Worm (Caenorhabditis elegans) whole organism, L2 larva: ENCODE results near the gene srlf-32.
A peak's percentile ranks its signal among the peaks of the same experiment; 100 is the strongest.

Source experiments
- F13H6.1 ChIP-seq: sonication (generic microtip); optimal IDR thresholded peaks from 2 replicates; lab custom pipeline; 2016; ENCODE audit warnings: missing genetic modification characterization, missing compliant biosample characterization
- R02D3.7 ChIP-seq: fragments of 150-350 bp; optimal IDR thresholded peaks from 2 replicates; lab custom pipeline; 2014; ENCODE audit warnings: missing biosample characterization, missing genetic modification characterization
- Y55F3AM.14 ChIP-seq: fragments of 200-800 bp; sonication (Bioruptor generic); optimal IDR thresholded peaks from 2 replicates; lab custom pipeline; 2018; ENCODE audit warnings: mild to moderate bottlenecking, missing genetic modification characterization, missing compliant biosample characterization
- ZK546.5 ChIP-seq: sonication (generic microtip); optimal IDR thresholded peaks from 2 replicates; lab custom pipeline; 2017; ENCODE audit warnings: missing biosample characterization, missing genetic modification characterization
- alr-1 ChIP-seq: fragments of 150-350 bp; optimal IDR thresholded peaks from 2 replicates; lab custom pipeline; 2014; ENCODE audit warnings: missing biosample characterization, missing genetic modification characterization
- aly-2 ChIP-seq: fragments of 150-350 bp; optimal IDR thresholded peaks from 2 replicates; lab custom pipeline; 2014; ENCODE audit warnings: missing biosample characterization, missing genetic modification characterization
- ama-1 ChIP-seq: fragments of 150-350 bp; optimal IDR thresholded peaks from 2 replicates; lab custom pipeline; 2018; ENCODE audit warnings: inconsistent platforms
- blmp-1 ChIP-seq: sonication (generic microtip); optimal IDR thresholded peaks from 2 replicates; lab custom pipeline; 2017; ENCODE audit warnings: missing genetic modification characterization, mild to moderate bottlenecking, missing compliant biosample characterization, antibody characterized with exemption, moderate library complexity; ENCODE audit not compliant: insufficient read depth
- ceh-16 ChIP-seq: fragments of 150-350 bp; optimal IDR thresholded peaks from 2 replicates; lab custom pipeline; 2014; ENCODE audit warnings: missing biosample characterization, missing genetic modification characterization
- ceh-82 ChIP-seq: fragments of 150-350 bp; optimal IDR thresholded peaks from 2 replicates; lab custom pipeline; 2014; ENCODE audit warnings: missing biosample characterization, missing genetic modification characterization
- crh-2 ChIP-seq: sonication (generic microtip); optimal IDR thresholded peaks from 2 replicates; lab custom pipeline; 2017; ENCODE audit warnings: missing biosample characterization, missing genetic modification characterization
- dmd-4 ChIP-seq: sonication (generic microtip); optimal IDR thresholded peaks from 2 replicates; lab custom pipeline; 2017; ENCODE audit warnings: missing biosample characterization, missing genetic modification characterization
- egl-27 ChIP-seq: sonication (generic microtip); optimal IDR thresholded peaks from 3 replicates; lab custom pipeline; 2017; ENCODE audit warnings: missing biosample characterization, missing genetic modification reagents, missing genetic modification characterization
- elt-1 ChIP-seq: fragments of 150-350 bp; optimal IDR thresholded peaks from 2 replicates; lab custom pipeline; 2014; ENCODE audit warnings: missing biosample characterization, missing genetic modification characterization
- elt-3 ChIP-seq: sonication (generic microtip); optimal IDR thresholded peaks from 2 replicates; lab custom pipeline; 2017; ENCODE audit warnings: missing biosample characterization, missing genetic modification characterization
- fos-1 ChIP-seq: fragments of 150-350 bp; optimal IDR thresholded peaks from 2 replicates; lab custom pipeline; 2014; ENCODE audit warnings: missing biosample characterization, missing genetic modification characterization
- gmeb-1 ChIP-seq: fragments of 150-350 bp; optimal IDR thresholded peaks from 2 replicates; lab custom pipeline; 2014; ENCODE audit warnings: missing biosample characterization, missing genetic modification characterization
- lin-13 ChIP-seq: fragments of 150-350 bp; optimal IDR thresholded peaks from 2 replicates; lab custom pipeline; 2014; ENCODE audit warnings: missing biosample characterization, missing genetic modification reagents, missing genetic modification characterization
- lin-39 ChIP-seq: fragments of 150-350 bp; optimal IDR thresholded peaks from 2 replicates; lab custom pipeline; 2014; ENCODE audit warnings: missing biosample characterization, missing genetic modification reagents, missing genetic modification characterization
- lsy-2 ChIP-seq, 2 experiments: fragments of 150-350 bp in 1 of 2; sonication (generic microtip) in 1 of 2; optimal IDR thresholded peaks; 2 replicates each; lab custom pipeline; 2014 to 2017; ENCODE audit warnings: missing biosample characterization in 2 of 2, missing genetic modification characterization in 2 of 2
- mab-5 ChIP-seq: fragments of 150-350 bp; optimal IDR thresholded peaks from 2 replicates; lab custom pipeline; 2014; ENCODE audit warnings: missing biosample characterization, missing genetic modification characterization
- mdl-1 ChIP-seq, 2 experiments: fragments of 150-350 bp in 1 of 2; sonication (generic microtip) in 1 of 2; optimal IDR thresholded peaks; 2 replicates each; lab custom pipeline; 2017; ENCODE audit warnings: missing biosample characterization in 2 of 2, missing genetic modification characterization in 2 of 2
- nhr-10 ChIP-seq: sonication (generic microtip); optimal IDR thresholded peaks from 2 replicates; lab custom pipeline; 2017; ENCODE audit warnings: missing biosample characterization, missing genetic modification characterization
- nhr-11 ChIP-seq: fragments of 150-350 bp; optimal IDR thresholded peaks from 2 replicates; lab custom pipeline; 2014; ENCODE audit warnings: missing biosample characterization, missing genetic modification characterization
- nhr-12 ChIP-seq: fragments of 150-350 bp; optimal IDR thresholded peaks from 2 replicates; lab custom pipeline; 2014; ENCODE audit warnings: missing biosample characterization, missing genetic modification characterization
- nhr-129 ChIP-seq: fragments of 150-350 bp; optimal IDR thresholded peaks from 2 replicates; lab custom pipeline; 2014; ENCODE audit warnings: missing biosample characterization, missing genetic modification characterization
- nhr-21 ChIP-seq: fragments of 150-350 bp; optimal IDR thresholded peaks from 2 replicates; lab custom pipeline; 2014; ENCODE audit warnings: missing biosample characterization, missing genetic modification characterization
- nhr-23 ChIP-seq: fragments of 150-350 bp; optimal IDR thresholded peaks from 2 replicates; lab custom pipeline; 2014; ENCODE audit warnings: missing biosample characterization, missing genetic modification reagents, missing genetic modification characterization
- nhr-237 ChIP-seq: fragments of 150-350 bp; optimal IDR thresholded peaks from 2 replicates; lab custom pipeline; 2014; ENCODE audit warnings: missing biosample characterization, missing genetic modification characterization
- nhr-25 ChIP-seq: fragments of 150-350 bp; sonication (generic microtip); optimal IDR thresholded peaks from 3 replicates; lab custom pipeline; 2014; ENCODE audit warnings: missing biosample characterization, missing genetic modification characterization
- nhr-6 ChIP-seq: fragments of 150-350 bp; optimal IDR thresholded peaks from 2 replicates; lab custom pipeline; 2014; ENCODE audit warnings: missing biosample characterization, missing genetic modification characterization
- nhr-77 ChIP-seq: fragments of 150-350 bp; optimal IDR thresholded peaks from 2 replicates; lab custom pipeline; 2014; ENCODE audit warnings: missing biosample characterization, missing genetic modification characterization
- peb-1 ChIP-seq: fragments of 150-350 bp; optimal IDR thresholded peaks from 2 replicates; lab custom pipeline; 2014; ENCODE audit warnings: missing biosample characterization, missing genetic modification characterization
- sem-4 ChIP-seq: fragments of 150-350 bp; optimal IDR thresholded peaks from 2 replicates; lab custom pipeline; 2014; ENCODE audit warnings: missing biosample characterization, missing genetic modification reagents, missing genetic modification characterization
- skn-1 ChIP-seq: sonication (generic microtip); optimal IDR thresholded peaks from 2 replicates; lab custom pipeline; 2017; ENCODE audit warnings: missing biosample characterization, missing genetic modification characterization
- sma-3 ChIP-seq: sonication (generic microtip); optimal IDR thresholded peaks from 2 replicates; lab custom pipeline; 2016; ENCODE audit warnings: missing genetic modification reagents, missing genetic modification characterization, missing compliant biosample characterization
- sma-9 ChIP-seq, 2 experiments: fragments of 150-350 bp in 1 of 2; sonication (generic microtip) in 1 of 2; optimal IDR thresholded peaks; 2 replicates each; lab custom pipeline; 2014 to 2016; ENCODE audit warnings: missing genetic modification characterization in 2 of 2, mild to moderate bottlenecking in 1 of 2, missing biosample characterization in 1 of 2, missing compliant biosample characterization in 1 of 2, missing genetic modification reagents in 1 of 2, moderate library complexity in 1 of 2
- snpc-4 ChIP-seq: fragments of 150-350 bp; optimal IDR thresholded peaks from 2 replicates; lab custom pipeline; 2014; ENCODE audit warnings: missing biosample characterization, missing genetic modification characterization
- unc-39 ChIP-seq: fragments of 150-350 bp; optimal IDR thresholded peaks from 2 replicates; lab custom pipeline; 2014; ENCODE audit warnings: missing biosample characterization, missing genetic modification characterization
- unc-55 ChIP-seq: fragments of 150-350 bp; sonication (generic microtip); optimal IDR thresholded peaks from 3 replicates; lab custom pipeline; 2014; ENCODE audit warnings: missing biosample characterization, missing genetic modification reagents, missing genetic modification characterization
- unc-62 ChIP-seq: fragments of 150-350 bp; optimal IDR thresholded peaks from 2 replicates; lab custom pipeline; 2014; ENCODE audit warnings: missing biosample characterization, missing genetic modification reagents, missing genetic modification characterization
- zag-1 ChIP-seq: fragments of 150-350 bp; optimal IDR thresholded peaks from 2 replicates; lab custom pipeline; 2014; ENCODE audit warnings: missing biosample characterization, missing genetic modification characterization
- ztf-1 ChIP-seq: fragments of 200-800 bp; sonication (Bioruptor generic); conservative IDR thresholded peaks from 2 replicates; pipeline ENCODE4 v1.3.6; 2022; ENCODE audit warnings: missing genetic modification characterization, missing compliant biosample characterization
- ztf-11 ChIP-seq: sonication (generic microtip); optimal IDR thresholded peaks from 2 replicates; lab custom pipeline; 2017; ENCODE audit warnings: missing biosample characterization, missing genetic modification characterization
- ztf-4 ChIP-seq: fragments of 150-350 bp; optimal IDR thresholded peaks from 2 replicates; lab custom pipeline; 2014; ENCODE audit warnings: missing biosample characterization, missing genetic modification characterization

The srlf-32 gene

ce11 chrIV:11952612-11953299, 26.9 kb downstream of the srlf-32 start, which contains the start of gene gdh-1 (continued):
- TF ChIP-seq gmeb-1 (tag; lab: Kevin White, UChicago), result peak; percentile 33

ce11 chrIV:11955592-11955991, 29.8 kb downstream of the srlf-32 start:
- TF ChIP-seq nhr-21, result peak; percentile 69
- TF ChIP-seq nhr-6 (tag; lab: Kevin White, UChicago), result peak; percentile 48
- peak; percentile 76 for TF ChIP-seq fos-1 (tag; lab: Kevin White, UChicago)
- peak; percentile 77 for TF ChIP-seq lin-13 (GFP tag; lab: Kevin White, UChicago)
- TF ChIP-seq sma-9 (GFP tag; optimal IDR thresholded peaks at IDR 0.05; lab: Kevin White, UChicago), result peak; percentile 94
- TF ChIP-seq sma-9 (tag; optimal IDR thresholded peaks at IDR 0.05; lab: Kevin White, UChicago), result no peak
- no peak for TF ChIP-seq unc-62 (GFP tag; lab: Kevin White, UChicago)
- TF ChIP-seq sma-3 (GFP tag; lab: Kevin White, UChicago), result peak; percentile 68
- peak; percentile 53 for TF ChIP-seq blmp-1 (tag; lab: Kevin White, UChicago)
- peak; percentile 2 to 70 for TF ChIP-seq mdl-1 (tag; optimal IDR thresholded peaks at IDR 0.05; lab: Kevin White, UChicago)
- no peak for TF ChIP-seq unc-39 (tag; lab: Kevin White, UChicago)
- no peak for TF ChIP-seq ztf-1 (GFP tag; lab: Robert Waterston, UW)
- TF ChIP-seq snpc-4 (tag; lab: Kevin White, UChicago), result no peak
- no peak for TF ChIP-seq dmd-4 (tag; lab: Kevin White, UChicago)
- TF ChIP-seq elt-3, result no peak
- TF ChIP-seq nhr-12 (tag; lab: Kevin White, UChicago), result no peak
- TF ChIP-seq nhr-23, result no peak
- peak; percentile 18 for TF ChIP-seq Y55F3AM.14
- TF ChIP-seq skn-1 (tag; lab: Kevin White, UChicago), result no peak
- peak; percentile 37 for TF ChIP-seq sem-4 (tag; lab: Kevin White, UChicago)
- peak; percentile 82 for TF ChIP-seq crh-2
- TF ChIP-seq nhr-129, result peak; percentile 78
- TF ChIP-seq unc-55, result no peak
- no peak for TF ChIP-seq ceh-82 (tag; lab: Kevin White, UChicago)
- TF ChIP-seq nhr-10 (tag; lab: Kevin White, UChicago), result no peak
- no peak for TF ChIP-seq alr-1 (tag; lab: Kevin White, UChicago)
- no peak for TF ChIP-seq zag-1 (tag; lab: Kevin White, UChicago)
- peak; percentile 70 for TF ChIP-seq ztf-4 (tag; lab: Kevin White, UChicago)
- no peak for TF ChIP-seq egl-27 (tag; lab: Kevin White, UChicago)
- no peak for TF ChIP-seq peb-1
- TF ChIP-seq F13H6.1 (tag; lab: Kevin White, UChicago), result peak; percentile 54
- no peak for TF ChIP-seq ZK546.5 (tag; lab: Kevin White, UChicago)
- TF ChIP-seq gmeb-1 (tag; lab: Kevin White, UChicago), result peak; percentile 74
- no peak for TF ChIP-seq nhr-11 (tag; lab: Kevin White, UChicago)
- TF ChIP-seq lsy-2 (tag; optimal IDR thresholded peaks at IDR 0.05; lab: Kevin White, UChicago), result peak in 1 of 2 experiments; percentile 71
- TF ChIP-seq mab-5 (tag; lab: Kevin White, UChicago), result no peak
- TF ChIP-seq ama-1 (lab: Kevin White, UChicago), result peak; percentile 63
- TF ChIP-seq nhr-77 (tag; lab: Kevin White, UChicago), result no peak
- no peak for TF ChIP-seq ceh-16
- TF ChIP-seq ztf-11 (tag; lab: Kevin White, UChicago), result no peak
- TF ChIP-seq nhr-25, result no peak
- TF ChIP-seq R02D3.7, result no peak

ce11 chrIV:11956387-11956786, 30.6 kb downstream of the srlf-32 start:
- TF ChIP-seq sma-9 (GFP tag; optimal IDR thresholded peaks at IDR 0.05; lab: Kevin White, UChicago) (peak; percentile 100), sma-9 (tag; optimal IDR thresholded peaks at IDR 0.05; lab: Kevin White, UChicago) (peak; percentile 17), crh-2 (peak; percentile 94), aly-2 (tag; lab: Kevin White, UChicago) (no peak), lin-13 (GFP tag; lab: Kevin White, UChicago) (peak; percentile 74), sem-4 (tag; lab: Kevin White, UChicago) (peak; percentile 92), nhr-129 (peak; percentile 97), lsy-2 (tag; optimal IDR thresholded peaks at IDR 0.05; lab: Kevin White, UChicago) (peak in 1 of 2 experiments; percentile 82), F13H6.1 (tag; lab: Kevin White, UChicago) (peak; percentile 96), nhr-21 (peak; percentile 97), mdl-1 (tag; optimal IDR thresholded peaks at IDR 0.05; lab: Kevin White, UChicago) (peak; percentile 99 to 100), sma-3 (GFP tag; lab: Kevin White, UChicago) (peak; percentile 95), nhr-77 (tag; lab: Kevin White, UChicago) (peak; percentile 59), skn-1 (tag; lab: Kevin White, UChicago) (no peak), blmp-1 (tag; lab: Kevin White, UChicago) (peak; percentile 81), snpc-4 (tag; lab: Kevin White, UChicago) (peak; percentile 24), ceh-16 (no peak), ama-1 (lab: Kevin White, UChicago) (peak; percentile 37), nhr-12 (tag; lab: Kevin White, UChicago) (no peak), unc-39 (tag; lab: Kevin White, UChicago) (no peak), ceh-82 (tag; lab: Kevin White, UChicago) (no peak), unc-62 (GFP tag; lab: Kevin White, UChicago) (no peak), lin-39 (no peak), elt-3 (no peak), egl-27 (tag; lab: Kevin White, UChicago) (peak; percentile 78), zag-1 (tag; lab: Kevin White, UChicago) (no peak), ztf-4 (tag; lab: Kevin White, UChicago) (peak; percentile 93), elt-1 (tag; lab: Kevin White, UChicago) (no peak), Y55F3AM.14 (peak; percentile 67), nhr-237 (tag; lab: Kevin White, UChicago) (no peak), nhr-11 (tag; lab: Kevin White, UChicago) (no peak), nhr-25 (peak; percentile 98)
